6 fruit fly cellular contexts compared by ENCODE assay signal in the genomic region with DNA sequence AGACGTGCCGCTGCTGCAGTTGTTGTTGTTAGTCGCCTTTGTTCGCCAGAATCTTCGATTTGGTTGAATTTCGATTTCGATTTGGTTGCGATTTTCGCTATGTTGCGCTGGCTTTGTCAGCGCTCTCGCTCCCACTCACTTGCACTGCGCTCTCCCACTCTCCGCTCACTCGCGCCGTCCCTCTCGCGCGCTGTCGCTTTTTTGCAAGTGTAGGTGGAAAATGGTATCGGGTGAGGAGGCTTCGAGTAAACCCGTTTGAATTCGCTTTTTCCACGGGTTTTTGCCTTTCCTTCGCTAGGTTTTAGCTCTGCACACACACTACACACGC.
TF ChIP-seq lines count a peak whose summit lies in the region.

No protein-coding gene starts in this region.

- no peak for TF ChIP-seq CTCF in whole organism, embryonic (GFP tag; optimal IDR thresholded peaks at IDR 0.05; lab: Kevin White, UChicago)

TF ChIP-seq in whole organism, 6 proteins besides CTCF, POLR2A, EP300 and RAD21:
- TF ChIP-seq CG8478 (optimal IDR thresholded peaks at IDR 0.05; lab: Kevin White, UChicago) (no peak), pan (optimal IDR thresholded peaks at IDR 0.05; lab: Kevin White, UChicago) (no peak), Dll (optimal IDR thresholded peaks at IDR 0.05; lab: Kevin White, UChicago) (peak; percentile 56)

TF ChIP-seq in whole organism, adult, 20 proteins besides CTCF, POLR2A, EP300 and RAD21:
- TF ChIP-seq tj (GFP tag; optimal IDR thresholded peaks at IDR 0.05; lab: Kevin White, UChicago): peak; percentile 67
- no peak for TF ChIP-seq Clk (GFP tag; optimal IDR thresholded peaks at IDR 0.05; lab: Kevin White, UChicago)
TF ChIP-seq in whole organism, adult: peak in this region for 1.

TF ChIP-seq in whole organism, embryonic, 481 proteins besides CTCF, POLR2A, EP300 and RAD21:
- peak; percentile 73 for TF ChIP-seq CG15479 (GFP tag; optimal IDR thresholded peaks at IDR 0.05; lab: Kevin White, UChicago)
- TF ChIP-seq sqz (GFP tag; optimal IDR thresholded peaks at IDR 0.05; lab: Kevin White, UChicago): peak; percentile 29
- peak; percentile 91 for TF ChIP-seq CG1832 (GFP tag; optimal IDR thresholded peaks at IDR 0.05; lab: Kevin White, UChicago)
- TF ChIP-seq CG8478 (optimal IDR thresholded peaks at IDR 0.05; lab: Kevin White, UChicago): peak; percentile 77
- TF ChIP-seq CG4360 (GFP tag; IDR thresholded peaks at IDR 0.05; lab: Robert Waterston, UW): peak; percentile 11; the same call in 1 of the 2 replicates
- TF ChIP-seq CG9932 (GFP tag; IDR thresholded peaks at IDR 0.05; lab: Robert Waterston, UW): no peak
- peak; percentile 84 for TF ChIP-seq CG10321 (GFP tag; IDR thresholded peaks at IDR 0.05; lab: Robert Waterston, UW)
- TF ChIP-seq Asciz (GFP tag; optimal IDR thresholded peaks at IDR 0.05; lab: Kevin White, UChicago): no peak
- TF ChIP-seq Trl (optimal IDR thresholded peaks at IDR 0.05; lab: Kevin White, UChicago): peak in 1 of 2 experiments; percentile 63
- no peak for TF ChIP-seq Trl (GFP tag; optimal IDR thresholded peaks at IDR 0.05; lab: Kevin White, UChicago)
- peak; percentile 27 for TF ChIP-seq chn (GFP tag; optimal IDR thresholded peaks at IDR 0.05; lab: Kevin White, UChicago)

TF ChIP-seq in whole organism, prepupa, 60 proteins besides CTCF, POLR2A, EP300 and RAD21:
- TF ChIP-seq ss (GFP tag; optimal IDR thresholded peaks at IDR 0.05; lab: Kevin White, UChicago): peak in 1 of 2 experiments; percentile 6
- peak; percentile 31 for TF ChIP-seq CG6808 (GFP tag; optimal IDR thresholded peaks at IDR 0.05; lab: Kevin White, UChicago)
- TF ChIP-seq CG32006 (GFP tag; optimal IDR thresholded peaks at IDR 0.05; lab: Kevin White, UChicago): no peak
- peak; percentile 19 for TF ChIP-seq Sox14 (GFP tag; optimal IDR thresholded peaks at IDR 0.05; lab: Kevin White, UChicago)

TF ChIP-seq in whole organism, pupa, 21 proteins besides CTCF, POLR2A, EP300 and RAD21:
- no peak for TF ChIP-seq fd96Ca (GFP tag; IDR thresholded peaks at IDR 0.05; lab: Robert Waterston, UW)
- TF ChIP-seq CG17806 (tag; optimal IDR thresholded peaks at IDR 0.05; lab: Kevin White, UChicago): no peak
- no peak for TF ChIP-seq CG10348 (GFP tag; IDR thresholded peaks at IDR 0.05; lab: Robert Waterston, UW)
- TF ChIP-seq EcR (GFP tag; optimal IDR thresholded peaks at IDR 0.05; lab: Kevin White, UChicago): peak; percentile 87
- no peak for TF ChIP-seq CG8159 (tag; optimal IDR thresholded peaks at IDR 0.05; lab: Kevin White, UChicago)
- no peak for TF ChIP-seq CG4496 (GFP tag; IDR thresholded peaks at IDR 0.05; lab: Robert Waterston, UW)
- TF ChIP-seq CG15710 (tag; optimal IDR thresholded peaks at IDR 0.05; lab: Kevin White, UChicago): no peak
- no peak for TF ChIP-seq CG13204 (GFP tag; optimal IDR thresholded peaks at IDR 0.05; lab: Kevin White, UChicago)
TF ChIP-seq in whole organism, pupa: peak in this region for 1.

TF ChIP-seq in whole organism, wandering third instar larva, 38 proteins besides CTCF, POLR2A, EP300 and RAD21:
- TF ChIP-seq CG32264 (GFP tag; optimal IDR thresholded peaks at IDR 0.05; lab: Kevin White, UChicago): no peak
- no peak for TF ChIP-seq dsf (GFP tag; optimal IDR thresholded peaks at IDR 0.05; lab: Kevin White, UChicago; ENCODE audit: borderline replicate concordance)
- TF ChIP-seq Dif (GFP tag; optimal IDR thresholded peaks at IDR 0.05; lab: Kevin White, UChicago; ENCODE audit: partially characterized antibody): peak; percentile 32
- TF ChIP-seq Abd-B (GFP tag; optimal IDR thresholded peaks at IDR 0.05; lab: Kevin White, UChicago): no peak
- no peak for TF ChIP-seq Hnf4 (GFP tag; optimal IDR thresholded peaks at IDR 0.05; lab: Kevin White, UChicago)
- no peak for TF ChIP-seq brk (GFP tag; optimal IDR thresholded peaks at IDR 0.05; lab: Kevin White, UChicago)
- no peak for TF ChIP-seq sv (GFP tag; optimal IDR thresholded peaks at IDR 0.05; lab: Kevin White, UChicago)
- no peak for TF ChIP-seq dmrt93B (GFP tag; optimal IDR thresholded peaks at IDR 0.05; lab: Kevin White, UChicago)
